Worm (Caenorhabditis elegans): ENCODE data around the gene C03B1.2.

DNA sequence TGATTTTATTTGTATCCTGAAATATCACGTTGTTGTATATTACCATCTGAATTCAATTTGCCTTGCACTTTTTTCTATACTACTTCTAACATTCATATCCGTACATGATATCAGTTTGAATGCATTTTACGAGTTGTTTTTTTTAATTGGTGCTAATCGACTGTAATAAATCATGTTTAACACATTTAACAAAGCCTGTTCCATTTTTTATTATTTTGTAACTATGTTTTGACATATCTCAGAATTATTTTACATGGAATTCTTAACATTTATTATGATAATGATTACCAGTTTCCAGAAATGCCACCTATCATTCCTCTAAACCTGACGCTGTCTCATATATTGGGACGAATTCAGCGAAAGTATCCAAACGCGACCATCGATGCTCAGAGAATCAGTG is 4.1 kb upstream of the C03B1.2 start, which contains the start of gene C03B1.3:
- TF ChIP-seq lsy-2 (tag; optimal IDR thresholded peaks at IDR 0.05) = no peak
- TF ChIP-seq fos-1 (tag; optimal IDR thresholded peaks at IDR 0.05) = no peak
- no peak for TF ChIP-seq R02D3.7 (tag; optimal IDR thresholded peaks at IDR 0.05)
- no peak for TF ChIP-seq ztf-7 (tag; optimal IDR thresholded peaks at IDR 0.05)
- no peak for TF ChIP-seq nhr-11 (tag; optimal IDR thresholded peaks at IDR 0.05)
- TF ChIP-seq gei-8 (GFP tag; optimal IDR thresholded peaks at IDR 0.05) = no peak
- no peak for TF ChIP-seq egl-27 (tag; optimal IDR thresholded peaks at IDR 0.05)
- TF ChIP-seq fkh-10 (GFP tag; optimal IDR thresholded peaks at IDR 0.05) = no peak
- no peak for TF ChIP-seq lin-38 (GFP tag; IDR thresholded peaks at IDR 0.05)
- TF ChIP-seq hif-1 (tag; optimal IDR thresholded peaks at IDR 0.05) = no peak
- TF ChIP-seq set-16 (GFP tag; IDR thresholded peaks at IDR 0.05) = no peak
- TF ChIP-seq ama-1 (optimal IDR thresholded peaks at IDR 0.05) = no peak
- TF ChIP-seq mes-2 (tag; optimal IDR thresholded peaks at IDR 0.05; ENCODE audit: poor library complexity, severe bottlenecking) = no peak
- no peak for TF ChIP-seq nhr-77 (tag; optimal IDR thresholded peaks at IDR 0.05)

Measured in whole organism, L4 larva.